Worm (Caenorhabditis elegans) whole organism, L3 larva: Measurements from ENCODE around the gene nurf-1.

Source experiments
- R02D3.7 ChIP-seq: fragments of 150-350 bp; optimal IDR thresholded peaks from 2 replicates; lab custom pipeline; 2014; ENCODE audit warnings: missing biosample characterization, missing genetic modification characterization
- ZK546.5 ChIP-seq: sonication (generic microtip); optimal IDR thresholded peaks from 2 replicates; lab custom pipeline; 2017; ENCODE audit warnings: missing biosample characterization, missing genetic modification characterization
- ama-1 ChIP-seq: fragments of 150-350 bp; optimal IDR thresholded peaks from 2 replicates; lab custom pipeline; 2018
- ceh-16 ChIP-seq: sonication (generic microtip); optimal IDR thresholded peaks from 2 replicates; lab custom pipeline; 2017; ENCODE audit warnings: missing biosample characterization, missing genetic modification characterization
- ceh-9 ChIP-seq: sonication (generic microtip); optimal IDR thresholded peaks from 2 replicates; lab custom pipeline; 2018; ENCODE audit warnings: missing biosample characterization, missing genetic modification characterization
- daf-12 ChIP-seq: fragments of 150-350 bp; optimal IDR thresholded peaks from 2 replicates; lab custom pipeline; 2014; ENCODE audit warnings: missing biosample characterization, missing genetic modification reagents, missing genetic modification characterization
- egl-5 ChIP-seq: fragments of 150-350 bp; optimal IDR thresholded peaks from 2 replicates; lab custom pipeline; 2017; ENCODE audit warnings: missing biosample characterization, missing genetic modification reagents, missing genetic modification characterization, inconsistent platforms
- elt-2 ChIP-seq: sonication (generic microtip); optimal IDR thresholded peaks from 2 replicates; lab custom pipeline; 2016; ENCODE audit warnings: missing genetic modification reagents, mild to moderate bottlenecking, missing genetic modification characterization, missing compliant biosample characterization
- elt-3 ChIP-seq, 3 experiments: fragments of 150-350 bp in 1 of 3; sonication (generic microtip) in 2 of 3; optimal IDR thresholded peaks; 2 replicates in 2 of 3; 4 replicates in 1 of 3; lab custom pipeline; 2014 to 2017; ENCODE audit warnings: missing biosample characterization in 3 of 3, missing genetic modification characterization in 3 of 3
- fkh-10 ChIP-seq: sonication (generic microtip); optimal IDR thresholded peaks from 2 replicates; lab custom pipeline; 2017; ENCODE audit warnings: missing biosample characterization, missing genetic modification reagents, missing genetic modification characterization
- lin-15B ChIP-seq: fragments of 150-350 bp; optimal IDR thresholded peaks from 2 replicates; lab custom pipeline; 2014; ENCODE audit warnings: missing biosample characterization, missing genetic modification characterization
- lsy-12 ChIP-seq: sonication (generic microtip); optimal IDR thresholded peaks from 2 replicates; lab custom pipeline; 2016; ENCODE audit warnings: mild to moderate bottlenecking, missing genetic modification characterization, missing compliant biosample characterization
- mdl-1 ChIP-seq: fragments of 150-350 bp; optimal IDR thresholded peaks from 2 replicates; lab custom pipeline; 2014; ENCODE audit warnings: missing biosample characterization, missing genetic modification characterization
- mml-1 ChIP-seq: fragments of 150-350 bp; sonication (generic microtip); optimal IDR thresholded peaks from 3 replicates; lab custom pipeline; 2014; ENCODE audit warnings: missing biosample characterization, missing genetic modification characterization
- nfya-1 ChIP-seq: sonication (generic microtip); optimal IDR thresholded peaks from 2 replicates; lab custom pipeline; 2017; ENCODE audit warnings: missing genetic modification characterization, mild to moderate bottlenecking, missing compliant biosample characterization, antibody characterized with exemption, moderate library complexity; ENCODE audit not compliant: insufficient read depth
- nhr-11 ChIP-seq: fragments of 150-350 bp; optimal IDR thresholded peaks from 2 replicates; lab custom pipeline; 2014; ENCODE audit warnings: missing biosample characterization, missing genetic modification characterization
- nhr-23 ChIP-seq: fragments of 150-350 bp; optimal IDR thresholded peaks from 2 replicates; lab custom pipeline; 2014; ENCODE audit warnings: missing biosample characterization, missing genetic modification reagents, missing genetic modification characterization
- nhr-237 ChIP-seq: fragments of 150-350 bp; optimal IDR thresholded peaks from 2 replicates; lab custom pipeline; 2014; ENCODE audit warnings: missing biosample characterization, missing genetic modification characterization
- nhr-25 ChIP-seq: sonication (generic microtip); optimal IDR thresholded peaks from 2 replicates; lab custom pipeline; 2017; ENCODE audit warnings: missing biosample characterization, missing genetic modification characterization
- nhr-28 ChIP-seq: fragments of 150-350 bp; optimal IDR thresholded peaks from 2 replicates; lab custom pipeline; 2014; ENCODE audit warnings: missing biosample characterization, missing genetic modification characterization
- nhr-43 ChIP-seq: sonication (generic microtip); optimal IDR thresholded peaks from 2 replicates; lab custom pipeline; 2016; ENCODE audit warnings: mild to moderate bottlenecking, missing genetic modification characterization, missing compliant biosample characterization; ENCODE audit not compliant: poor library complexity, severe bottlenecking
- nhr-67 ChIP-seq: fragments of 150-350 bp; optimal IDR thresholded peaks from 2 replicates; lab custom pipeline; 2014; ENCODE audit warnings: missing biosample characterization, missing genetic modification characterization
- nhr-76 ChIP-seq: fragments of 150-350 bp; sonication (generic microtip); optimal IDR thresholded peaks from 5 replicates; lab custom pipeline; 2014; ENCODE audit warnings: missing biosample characterization, missing genetic modification characterization
- nhr-77 ChIP-seq: fragments of 150-350 bp; optimal IDR thresholded peaks from 2 replicates; lab custom pipeline; 2014; ENCODE audit warnings: missing biosample characterization, missing genetic modification characterization
- pha-4 ChIP-seq: fragments of 150-350 bp; optimal IDR thresholded peaks from 2 replicates; lab custom pipeline; 2014; ENCODE audit warnings: missing biosample characterization, missing genetic modification reagents, missing genetic modification characterization
- snpc-4 ChIP-seq: fragments of 150-350 bp; optimal IDR thresholded peaks from 2 replicates; lab custom pipeline; 2014; ENCODE audit warnings: missing biosample characterization, missing genetic modification characterization
- tbx-2 ChIP-seq: sonication (generic microtip); optimal IDR thresholded peaks from 2 replicates; lab custom pipeline; 2016; ENCODE audit warnings: mild to moderate bottlenecking, missing genetic modification characterization, missing compliant biosample characterization
- unc-39 ChIP-seq: sonication (generic microtip); optimal IDR thresholded peaks from 4 replicates; lab custom pipeline; 2017; ENCODE audit warnings: missing biosample characterization, missing genetic modification characterization
- unc-62 ChIP-seq: fragments of 150-350 bp; sonication (generic microtip); optimal IDR thresholded peaks from 4 replicates; lab custom pipeline; 2014; ENCODE audit warnings: missing biosample characterization, missing genetic modification reagents, missing genetic modification characterization
- zag-1 ChIP-seq: fragments of 150-350 bp; optimal IDR thresholded peaks from 2 replicates; lab custom pipeline; 2014; ENCODE audit warnings: missing biosample characterization, missing genetic modification characterization
- ztf-11 ChIP-seq: fragments of 150-350 bp; optimal IDR thresholded peaks from 2 replicates; lab custom pipeline; 2014; ENCODE audit warnings: missing biosample characterization, missing genetic modification characterization
- ztf-4 ChIP-seq: fragments of 150-350 bp; optimal IDR thresholded peaks from 2 replicates; lab custom pipeline; 2014; ENCODE audit warnings: missing biosample characterization, missing genetic modification characterization

The nurf-1 gene

ce11 chrII:14404741-14405488, 14.4 kb downstream of the nurf-1 start (continued):
- TF ChIP-seq mdl-1 (tag; lab: Kevin White, UChicago) (no peak), nhr-43 (tag; lab: Kevin White, UChicago) (peak; percentile 90)
- TF ChIP-seq, all 47 proteins: peak for 22

- no peak for TF ChIP-seq snpc-4 (tag; lab: Kevin White, UChicago)
- no peak for TF ChIP-seq R02D3.7 (tag; lab: Kevin White, UChicago)
- TF ChIP-seq pha-4 (tag; lab: Kevin White, UChicago) = no peak
- TF ChIP-seq elt-3 (tag; optimal IDR thresholded peaks at IDR 0.05; lab: Kevin White, UChicago) = no peak
- TF ChIP-seq ama-1 = peak; percentile 99
- peak; percentile 50 for TF ChIP-seq nhr-43 (tag; lab: Kevin White, UChicago)
- no peak for TF ChIP-seq elt-2 (tag; lab: Kevin White, UChicago)
Observed at ce11 chrII:14405489-14406059, 15.1 kb downstream of the nurf-1 start.

- TF ChIP-seq ZK546.5 (tag; lab: Kevin White, UChicago) (no peak), unc-39 (tag; lab: Kevin White, UChicago) (no peak), elt-2 (tag; lab: Kevin White, UChicago) (no peak), ceh-16 (tag; lab: Kevin White, UChicago) (no peak), R02D3.7 (tag; lab: Kevin White, UChicago) (no peak), ztf-4 (tag; lab: Kevin White, UChicago) (no peak), ama-1 (peak; percentile 91), nhr-76 (tag; lab: Kevin White, UChicago) (no peak), nhr-23 (tag; lab: Kevin White, UChicago) (no peak), nfya-1 (tag; lab: Kevin White, UChicago) (peak; percentile 42), mml-1 (tag; lab: Kevin White, UChicago) (no peak), snpc-4 (tag; lab: Kevin White, UChicago) (no peak), ceh-9 (tag; lab: Kevin White, UChicago) (no peak), lsy-12 (tag; lab: Kevin White, UChicago) (no peak), pha-4 (tag; lab: Kevin White, UChicago) (no peak), nhr-67 (no peak), tbx-2 (peak; percentile 1), nhr-237 (no peak), nhr-25 (tag; lab: Kevin White, UChicago) (peak; percentile 47), elt-3 (tag; optimal IDR thresholded peaks at IDR 0.05; lab: Kevin White, UChicago) (peak in 1 of 3 experiments; percentile 15), unc-62 (no peak), fkh-10 (GFP tag; lab: Kevin White, UChicago) (no peak), nhr-28 (tag; lab: Kevin White, UChicago) (no peak), lin-15B (tag; lab: Kevin White, UChicago) (no peak), nhr-43 (tag; lab: Kevin White, UChicago) (peak; percentile 17), daf-12 (tag; lab: Kevin White, UChicago) (no peak), nhr-77 (tag; lab: Kevin White, UChicago) (no peak), egl-5 (tag; lab: Kevin White, UChicago) (peak; percentile 0), zag-1 (tag; lab: Kevin White, UChicago) (no peak), ztf-11 (tag; lab: Kevin White, UChicago) (no peak), nhr-11 (tag; lab: Kevin White, UChicago) (no peak)
Observed at ce11 chrII:14406117-14406935, 15.8 kb downstream of the nurf-1 start.
